Fruit fly (Drosophila melanogaster): ENCODE data around the gene Cp7Fa.

DNA sequence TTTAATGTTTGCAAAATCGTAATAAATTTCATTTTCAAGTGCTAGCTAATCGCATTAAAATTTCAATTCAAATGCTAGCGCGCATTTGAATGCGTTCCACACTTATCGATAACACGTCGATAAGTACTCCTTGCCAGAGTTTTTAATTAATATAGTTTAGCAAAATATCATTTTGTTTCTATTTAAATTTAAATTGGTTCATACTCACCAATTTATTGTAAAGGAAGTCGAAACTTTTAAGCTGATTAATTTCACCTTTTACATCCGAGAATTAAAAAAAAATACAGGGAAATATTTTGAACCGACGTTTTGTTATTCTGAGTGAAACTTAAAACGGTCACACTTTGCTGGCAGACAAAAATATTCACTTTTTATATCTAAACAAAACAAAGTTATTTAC, 9.5 kb upstream of the Cp7Fa start, which contains the start of gene Es2:
- no peak for TF ChIP-seq h (optimal IDR thresholded peaks at IDR 0.05)
- TF ChIP-seq psq (optimal IDR thresholded peaks at IDR 0.05), result no peak
- no peak for TF ChIP-seq insv (optimal IDR thresholded peaks at IDR 0.05)
- TF ChIP-seq Sin3A (optimal IDR thresholded peaks at IDR 0.05), result no peak
- no peak for TF ChIP-seq Myc (optimal IDR thresholded peaks at IDR 0.05)
- TF ChIP-seq ttk (optimal IDR thresholded peaks at IDR 0.05), result no peak
